Fruit fly (Drosophila melanogaster) whole organism, pupa: ENCODE data around the gene CG32369.

ENCODE experiments used
- CG10348 ChIP-seq: fragments of 200-800 bp; sonication (Bioruptor generic); IDR thresholded peaks from 2 replicates; pipeline ENCODE4 v1.3.6; 2022; ENCODE audit warnings: missing biosample characterization, missing genetic modification characterization
- CG12605 ChIP-seq: fragments of 200-800 bp; sonication (Bioruptor generic); IDR thresholded peaks from 2 replicates; pipeline ENCODE4 v1.3.6; 2022; ENCODE audit warnings: missing biosample characterization, missing genetic modification characterization
- CG13204 ChIP-seq: fragments of 200-800 bp; sonication (Bioruptor generic); optimal IDR thresholded peaks from 2 replicates; lab custom pipeline; 2018; ENCODE audit warnings: missing biosample characterization, mild to moderate bottlenecking, missing genetic modification characterization, moderate library complexity
- CG14655 ChIP-seq: fragments of 200-800 bp; sonication (Bioruptor generic); optimal IDR thresholded peaks from 3 replicates; lab custom pipeline; 2017; ENCODE audit warnings: mild to moderate bottlenecking, missing biosample characterization, missing genetic modification reagents, missing genetic modification characterization
- CG15710 ChIP-seq: fragments of 200-800 bp; sonication (Bioruptor generic); optimal IDR thresholded peaks from 2 replicates; lab custom pipeline; 2018; ENCODE audit warnings: missing biosample characterization, mild to moderate bottlenecking, missing genetic modification characterization, moderate library complexity
- CG17806 ChIP-seq: fragments of 200-800 bp; sonication (Bioruptor generic); optimal IDR thresholded peaks from 2 replicates; lab custom pipeline; 2018; ENCODE audit warnings: missing biosample characterization, mild to moderate bottlenecking, missing genetic modification characterization, moderate library complexity
- CG32121 ChIP-seq: fragments of 200-800 bp; sonication (Bioruptor generic); IDR thresholded peaks from 2 replicates; pipeline ENCODE4 v1.3.6; 2022; ENCODE audit warnings: missing biosample characterization, missing genetic modification characterization
- CG34367 ChIP-seq: fragments of 200-800 bp; sonication (Bioruptor generic); optimal IDR thresholded peaks from 2 replicates; lab custom pipeline; 2018; ENCODE audit warnings: missing biosample characterization, mild to moderate bottlenecking, missing genetic modification characterization
- CG4496 ChIP-seq: fragments of 200-800 bp; sonication (Bioruptor generic); IDR thresholded peaks from 3 replicates; pipeline ENCODE4 v1.3.6; 2022; ENCODE audit warnings: missing biosample characterization, missing genetic modification characterization
- CG8159 ChIP-seq: fragments of 200-800 bp; sonication (Bioruptor generic); optimal IDR thresholded peaks from 3 replicates; lab custom pipeline; 2018; ENCODE audit warnings: missing biosample characterization, mild to moderate bottlenecking, missing genetic modification characterization, moderate library complexity
- CG8301 ChIP-seq: fragments of 200-800 bp; sonication (Bioruptor generic); optimal IDR thresholded peaks from 2 replicates; lab custom pipeline; 2018; ENCODE audit warnings: missing biosample characterization, mild to moderate bottlenecking, missing genetic modification characterization
- CG9948 ChIP-seq: fragments of 200-800 bp; sonication (Bioruptor generic); optimal IDR thresholded peaks from 2 replicates; lab custom pipeline; 2018; ENCODE audit warnings: missing biosample characterization, mild to moderate bottlenecking, missing genetic modification characterization, moderate library complexity
- D1 ChIP-seq: fragments of 200-800 bp; sonication (Bioruptor generic); optimal IDR thresholded peaks from 2 replicates; lab custom pipeline; 2018; ENCODE audit warnings: missing biosample characterization, mild to moderate bottlenecking, missing genetic modification characterization, moderate library complexity
- EcR ChIP-seq: fragments of 200-800 bp; sonication (Bioruptor generic); optimal IDR thresholded peaks from 3 replicates; lab custom pipeline; 2019; ENCODE audit warnings: missing biosample characterization, missing genetic modification characterization, mild to moderate bottlenecking, moderate library complexity, missing genetic modification reagents
- Ets98B ChIP-seq: fragments of 200-800 bp; sonication (Bioruptor generic); IDR thresholded peaks from 2 replicates; pipeline ENCODE4 v1.3.6; 2022; ENCODE audit warnings: missing biosample characterization, missing genetic modification characterization
- Pif1A ChIP-seq: fragments of 200-800 bp; sonication (Bioruptor generic); optimal IDR thresholded peaks from 3 replicates; lab custom pipeline; 2016; ENCODE audit warnings: missing biosample characterization, missing genetic modification characterization
- Pif1B ChIP-seq: fragments of 200-800 bp; sonication (Bioruptor generic); optimal IDR thresholded peaks from 3 replicates; lab custom pipeline; 2016; ENCODE audit warnings: missing biosample characterization, missing genetic modification characterization
- Snoo ChIP-seq: fragments of 200-800 bp; sonication (Bioruptor generic); optimal IDR thresholded peaks from 3 replicates; lab custom pipeline; 2017; ENCODE audit warnings: missing biosample characterization, mild to moderate bottlenecking, missing genetic modification characterization, inconsistent platforms
- fd96Ca ChIP-seq: fragments of 200-800 bp; sonication (Bioruptor generic); IDR thresholded peaks from 3 replicates; pipeline ENCODE4 v1.3.6; 2022; ENCODE audit warnings: missing biosample characterization, missing genetic modification characterization
- gl ChIP-seq: fragments of 200-800 bp; sonication (Bioruptor generic); optimal IDR thresholded peaks from 2 replicates; lab custom pipeline; 2018; ENCODE audit warnings: missing biosample characterization, mild to moderate bottlenecking, missing genetic modification characterization
- rn ChIP-seq: fragments of 200-800 bp; sonication (Bioruptor generic); IDR thresholded peaks from 2 replicates; pipeline ENCODE4 v1.3.6; 2022; ENCODE audit warnings: missing biosample characterization, missing genetic modification characterization

Gene CG32369

dm6 chr3L:7854752-7855454 lies 45.3 kb upstream of the CG32369 start:
- TF ChIP-seq CG8159 (tag; lab: Kevin White, UChicago) (peak; percentile 11), EcR (GFP tag; lab: Kevin White, UChicago) (peak; percentile 12), gl (tag; lab: Kevin White, UChicago) (peak; percentile 51), CG12605 (peak; percentile 57), Pif1B (GFP tag; lab: Kevin White, UChicago) (peak; percentile 23), fd96Ca (no peak), D1 (tag; lab: Kevin White, UChicago) (peak; percentile 57), CG32121 (GFP tag; lab: Robert Waterston, UW) (peak; percentile 32; the same call in 1 of the 2 replicates), CG13204 (peak; percentile 15), rn (GFP tag; lab: Robert Waterston, UW) (no peak), CG9948 (tag; lab: Kevin White, UChicago) (peak; percentile 4), Pif1A (GFP tag; lab: Kevin White, UChicago) (peak; percentile 6), Snoo (tag; lab: Kevin White, UChicago) (peak; percentile 33), CG15710 (no peak), CG14655 (peak; percentile 45), CG34367 (tag; lab: Kevin White, UChicago) (no peak), Ets98B (GFP tag; lab: Robert Waterston, UW) (peak; percentile 17; the same call in 1 of the 2 replicates), CG4496 (GFP tag; lab: Robert Waterston, UW) (peak; percentile 49; the same call in 1 of the 3 replicates), CG8301 (tag; lab: Kevin White, UChicago) (peak; percentile 47)

DNA sequence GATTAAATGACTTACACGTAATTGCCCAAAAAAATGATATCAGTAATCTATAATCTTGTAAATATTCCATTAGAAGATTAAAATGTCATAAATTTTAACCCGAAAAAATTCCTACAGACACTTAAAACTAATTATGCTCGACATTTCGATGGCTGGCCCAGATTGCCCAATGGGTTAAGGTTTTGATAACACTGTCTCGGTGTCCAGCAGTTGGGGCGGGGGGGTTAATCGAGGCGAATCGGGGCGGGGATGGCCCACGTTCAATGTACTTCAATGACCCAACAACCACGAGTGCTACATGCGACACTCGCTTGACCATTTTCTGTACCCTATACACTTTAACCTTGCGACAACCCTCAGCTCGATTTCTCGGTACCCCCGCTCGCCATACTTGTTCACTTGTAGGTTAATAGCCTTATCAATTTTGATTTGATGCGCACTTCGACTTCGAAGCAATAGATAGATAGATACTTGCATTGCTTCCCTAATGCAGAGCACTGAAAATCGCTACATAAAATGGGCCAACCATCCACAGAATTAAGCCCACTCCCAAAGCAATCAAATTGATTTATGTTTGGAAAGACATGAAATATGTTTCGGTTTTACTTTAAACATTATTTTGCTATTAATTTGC lies 42.7 kb upstream of the CG32369 start:
- TF ChIP-seq D1 (tag; lab: Kevin White, UChicago) (no peak), CG4496 (GFP tag; lab: Robert Waterston, UW) (no peak), CG10348 (no peak), CG13204 (no peak), gl (tag; lab: Kevin White, UChicago) (no peak), CG9948 (tag; lab: Kevin White, UChicago) (no peak), Snoo (tag; lab: Kevin White, UChicago) (no peak), rn (GFP tag; lab: Robert Waterston, UW) (no peak), CG34367 (tag; lab: Kevin White, UChicago) (no peak), CG15710 (no peak), CG12605 (no peak), CG14655 (no peak), CG8301 (tag; lab: Kevin White, UChicago) (no peak)

- TF ChIP-seq fd96Ca (peak; percentile 78), CG14655 (peak; percentile 88), Ets98B (GFP tag; lab: Robert Waterston, UW) (peak; percentile 80), CG10348 (peak; percentile 50; the same call in 1 of the 2 replicates), rn (GFP tag; lab: Robert Waterston, UW) (peak; percentile 54), CG34367 (tag; lab: Kevin White, UChicago) (peak; percentile 27), CG13204 (no peak), EcR (GFP tag; lab: Kevin White, UChicago) (no peak), D1 (tag; lab: Kevin White, UChicago) (no peak), CG32121 (GFP tag; lab: Robert Waterston, UW) (peak; percentile 86), CG9948 (tag; lab: Kevin White, UChicago) (peak; percentile 69), Pif1B (GFP tag; lab: Kevin White, UChicago) (peak; percentile 34), gl (tag; lab: Kevin White, UChicago) (no peak), Snoo (tag; lab: Kevin White, UChicago) (no peak), CG15710 (peak; percentile 55), CG17806 (tag; lab: Kevin White, UChicago) (peak; percentile 66), CG12605 (peak; percentile 69; the same call in 1 of the 2 replicates), CG8301 (tag; lab: Kevin White, UChicago) (peak; percentile 87), CG8159 (tag; lab: Kevin White, UChicago) (peak; percentile 73), Pif1A (GFP tag; lab: Kevin White, UChicago) (peak; percentile 67), CG4496 (GFP tag; lab: Robert Waterston, UW) (peak; percentile 85)
Measured at dm6 chr3L:7850771-7851358, 41.2 kb upstream of the CG32369 start.

- TF ChIP-seq EcR (GFP tag; lab: Kevin White, UChicago): no peak
- no peak for TF ChIP-seq CG12605
Measured at dm6 chr3L:7848617-7849016, 39.0 kb upstream of the CG32369 start.

DNA sequence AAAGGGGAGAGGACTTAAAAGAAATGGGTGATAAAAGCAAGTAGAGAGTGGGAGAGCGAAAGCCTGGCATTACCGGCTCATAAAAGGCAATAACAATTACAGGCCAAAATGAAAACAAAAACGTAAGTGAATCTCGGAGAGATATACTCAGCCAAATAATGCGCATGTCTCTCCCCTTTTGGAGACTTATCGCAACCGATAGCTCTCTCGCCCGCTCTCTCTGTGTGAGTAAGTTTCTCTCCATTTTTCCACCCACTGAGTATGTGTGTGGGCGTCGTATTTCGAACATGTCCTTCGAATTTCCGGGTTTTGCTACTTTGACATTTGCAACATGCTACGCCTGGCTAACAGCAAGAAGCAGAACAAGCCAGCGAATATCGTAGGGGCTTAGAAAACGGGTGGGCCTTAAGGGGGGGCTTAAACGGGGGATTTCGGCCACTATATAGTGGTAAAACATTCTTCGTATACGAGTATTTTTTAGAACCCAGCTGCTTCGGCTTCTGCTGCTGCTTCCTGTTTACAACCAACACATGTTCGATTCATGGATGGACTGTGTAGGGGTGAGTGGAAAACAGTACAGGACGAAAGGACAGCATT lies 38.1 kb upstream of the CG32369 start:
- no peak for TF ChIP-seq Ets98B (GFP tag; lab: Robert Waterston, UW)
- 0 out of 2 replicates have a peak, but pooled peaks have one; percentile 12 for TF ChIP-seq CG12605
- TF ChIP-seq, all 21 proteins: peak for 1
